Fruit fly (Drosophila melanogaster) whole organism, pupa: Measurements from ENCODE around the gene Prosbeta4R2.

Experiments used
- CG10348 ChIP-seq: fragments of 200-800 bp; sonication (Bioruptor generic); IDR thresholded peaks from 2 replicates; pipeline ENCODE4 v1.3.6; 2022; ENCODE audit warnings: missing biosample characterization, missing genetic modification characterization
- CG12605 ChIP-seq: fragments of 200-800 bp; sonication (Bioruptor generic); IDR thresholded peaks from 2 replicates; pipeline ENCODE4 v1.3.6; 2022; ENCODE audit warnings: missing biosample characterization, missing genetic modification characterization
- CG13204 ChIP-seq: fragments of 200-800 bp; sonication (Bioruptor generic); optimal IDR thresholded peaks from 2 replicates; lab custom pipeline; 2018; ENCODE audit warnings: missing biosample characterization, mild to moderate bottlenecking, missing genetic modification characterization, moderate library complexity
- CG14655 ChIP-seq: fragments of 200-800 bp; sonication (Bioruptor generic); optimal IDR thresholded peaks from 3 replicates; lab custom pipeline; 2017; ENCODE audit warnings: mild to moderate bottlenecking, missing biosample characterization, missing genetic modification reagents, missing genetic modification characterization
- CG15710 ChIP-seq: fragments of 200-800 bp; sonication (Bioruptor generic); optimal IDR thresholded peaks from 2 replicates; lab custom pipeline; 2018; ENCODE audit warnings: missing biosample characterization, mild to moderate bottlenecking, missing genetic modification characterization, moderate library complexity
- CG17806 ChIP-seq: fragments of 200-800 bp; sonication (Bioruptor generic); optimal IDR thresholded peaks from 2 replicates; lab custom pipeline; 2018; ENCODE audit warnings: missing biosample characterization, mild to moderate bottlenecking, missing genetic modification characterization, moderate library complexity
- CG32121 ChIP-seq: fragments of 200-800 bp; sonication (Bioruptor generic); IDR thresholded peaks from 2 replicates; pipeline ENCODE4 v1.3.6; 2022; ENCODE audit warnings: missing biosample characterization, missing genetic modification characterization
- CG34367 ChIP-seq: fragments of 200-800 bp; sonication (Bioruptor generic); optimal IDR thresholded peaks from 2 replicates; lab custom pipeline; 2018; ENCODE audit warnings: missing biosample characterization, mild to moderate bottlenecking, missing genetic modification characterization
- CG4496 ChIP-seq: fragments of 200-800 bp; sonication (Bioruptor generic); IDR thresholded peaks from 3 replicates; pipeline ENCODE4 v1.3.6; 2022; ENCODE audit warnings: missing biosample characterization, missing genetic modification characterization
- CG8159 ChIP-seq: fragments of 200-800 bp; sonication (Bioruptor generic); optimal IDR thresholded peaks from 3 replicates; lab custom pipeline; 2018; ENCODE audit warnings: missing biosample characterization, mild to moderate bottlenecking, missing genetic modification characterization, moderate library complexity
- CG8301 ChIP-seq: fragments of 200-800 bp; sonication (Bioruptor generic); optimal IDR thresholded peaks from 2 replicates; lab custom pipeline; 2018; ENCODE audit warnings: missing biosample characterization, mild to moderate bottlenecking, missing genetic modification characterization
- CG9948 ChIP-seq: fragments of 200-800 bp; sonication (Bioruptor generic); optimal IDR thresholded peaks from 2 replicates; lab custom pipeline; 2018; ENCODE audit warnings: missing biosample characterization, mild to moderate bottlenecking, missing genetic modification characterization, moderate library complexity
- D1 ChIP-seq: fragments of 200-800 bp; sonication (Bioruptor generic); optimal IDR thresholded peaks from 2 replicates; lab custom pipeline; 2018; ENCODE audit warnings: missing biosample characterization, mild to moderate bottlenecking, missing genetic modification characterization, moderate library complexity
- EcR ChIP-seq: fragments of 200-800 bp; sonication (Bioruptor generic); optimal IDR thresholded peaks from 3 replicates; lab custom pipeline; 2019; ENCODE audit warnings: missing biosample characterization, missing genetic modification characterization, mild to moderate bottlenecking, moderate library complexity, missing genetic modification reagents
- Ets98B ChIP-seq: fragments of 200-800 bp; sonication (Bioruptor generic); IDR thresholded peaks from 2 replicates; pipeline ENCODE4 v1.3.6; 2022; ENCODE audit warnings: missing biosample characterization, missing genetic modification characterization
- Pif1A ChIP-seq: fragments of 200-800 bp; sonication (Bioruptor generic); optimal IDR thresholded peaks from 3 replicates; lab custom pipeline; 2016; ENCODE audit warnings: missing biosample characterization, missing genetic modification characterization
- Pif1B ChIP-seq: fragments of 200-800 bp; sonication (Bioruptor generic); optimal IDR thresholded peaks from 3 replicates; lab custom pipeline; 2016; ENCODE audit warnings: missing biosample characterization, missing genetic modification characterization
- Snoo ChIP-seq: fragments of 200-800 bp; sonication (Bioruptor generic); optimal IDR thresholded peaks from 3 replicates; lab custom pipeline; 2017; ENCODE audit warnings: missing biosample characterization, mild to moderate bottlenecking, missing genetic modification characterization, inconsistent platforms
- fd96Ca ChIP-seq: fragments of 200-800 bp; sonication (Bioruptor generic); IDR thresholded peaks from 3 replicates; pipeline ENCODE4 v1.3.6; 2022; ENCODE audit warnings: missing biosample characterization, missing genetic modification characterization
- gl ChIP-seq: fragments of 200-800 bp; sonication (Bioruptor generic); optimal IDR thresholded peaks from 2 replicates; lab custom pipeline; 2018; ENCODE audit warnings: missing biosample characterization, mild to moderate bottlenecking, missing genetic modification characterization
- rn ChIP-seq: fragments of 200-800 bp; sonication (Bioruptor generic); IDR thresholded peaks from 2 replicates; pipeline ENCODE4 v1.3.6; 2022; ENCODE audit warnings: missing biosample characterization, missing genetic modification characterization

Prosbeta4R2 gene

DNA sequence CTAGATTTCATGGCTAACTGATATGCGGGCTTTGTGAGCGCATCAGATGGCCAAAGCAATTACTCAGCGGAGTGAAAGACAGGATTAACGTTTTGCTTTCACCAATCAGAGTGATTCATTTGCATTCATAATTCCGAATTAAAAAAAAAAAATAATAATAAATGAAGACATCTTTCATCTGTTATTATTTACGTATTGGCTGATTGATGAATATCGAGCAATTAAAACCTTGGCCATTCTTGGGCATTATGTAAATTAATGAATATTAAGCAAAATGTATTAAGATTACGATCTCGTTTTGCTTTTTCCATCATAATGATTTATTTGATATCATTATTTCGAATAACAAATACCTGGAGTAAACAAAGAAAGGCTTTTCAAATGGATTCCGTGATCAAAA is 9.6 kb downstream of the Prosbeta4R2 start, which contains the start of gene Trf4:
TSS of gene Trf4 (plus strand) at position 301 of the 400 bp plus-strand sequence.
- no peak for TF ChIP-seq CG8301 (tag; lab: Kevin White, UChicago)
- TF ChIP-seq CG12605 (GFP tag; lab: Robert Waterston, UW), result no peak
- TF ChIP-seq CG14655 (GFP tag; lab: Kevin White, UChicago), result no peak
- no peak for TF ChIP-seq CG32121 (GFP tag; lab: Robert Waterston, UW)
- no peak for TF ChIP-seq CG13204 (GFP tag; lab: Kevin White, UChicago)

DNA sequence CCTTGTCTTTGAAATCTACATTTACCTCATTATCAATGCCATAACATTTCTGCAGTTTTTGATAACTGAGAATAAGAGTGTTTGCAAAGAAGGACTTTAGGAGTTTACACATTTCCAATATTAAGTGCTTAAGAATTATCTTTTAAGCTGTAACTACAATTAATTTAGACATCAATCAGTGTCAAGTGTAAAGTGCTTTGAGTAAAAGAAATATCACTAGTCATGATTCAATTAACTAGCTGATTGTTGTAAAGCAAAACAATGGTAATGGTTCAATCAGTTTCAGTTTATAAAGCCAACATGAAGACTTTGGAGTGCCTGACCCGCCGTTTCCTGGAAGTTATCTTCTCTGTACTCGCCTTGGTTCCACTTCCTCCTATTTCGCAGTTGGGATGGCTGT is 14.3 kb downstream of the Prosbeta4R2 start, which contains the start of gene Gr23a:
TSS of gene Gr23a (plus strand) at position 301 of the 400 bp plus-strand sequence.
- TF ChIP-seq CG14655 (GFP tag; lab: Kevin White, UChicago), result no peak
- no peak for TF ChIP-seq CG9948 (tag; lab: Kevin White, UChicago)
- no peak for TF ChIP-seq gl
- no peak for TF ChIP-seq rn
- no peak for TF ChIP-seq Snoo
- TF ChIP-seq EcR (GFP tag; lab: Kevin White, UChicago), result no peak
- no peak for TF ChIP-seq D1 (tag; lab: Kevin White, UChicago)
- TF ChIP-seq CG8301 (tag; lab: Kevin White, UChicago), result no peak
- TF ChIP-seq CG12605 (GFP tag; lab: Robert Waterston, UW), result no peak
- TF ChIP-seq fd96Ca (GFP tag; lab: Robert Waterston, UW), result no peak
- no peak for TF ChIP-seq CG10348
- TF ChIP-seq Ets98B, result no peak
- no peak for TF ChIP-seq CG34367 (tag; lab: Kevin White, UChicago)
- TF ChIP-seq CG15710 (tag; lab: Kevin White, UChicago), result no peak
- no peak for TF ChIP-seq CG32121 (GFP tag; lab: Robert Waterston, UW)
- TF ChIP-seq CG8159 (tag; lab: Kevin White, UChicago), result no peak

DNA sequence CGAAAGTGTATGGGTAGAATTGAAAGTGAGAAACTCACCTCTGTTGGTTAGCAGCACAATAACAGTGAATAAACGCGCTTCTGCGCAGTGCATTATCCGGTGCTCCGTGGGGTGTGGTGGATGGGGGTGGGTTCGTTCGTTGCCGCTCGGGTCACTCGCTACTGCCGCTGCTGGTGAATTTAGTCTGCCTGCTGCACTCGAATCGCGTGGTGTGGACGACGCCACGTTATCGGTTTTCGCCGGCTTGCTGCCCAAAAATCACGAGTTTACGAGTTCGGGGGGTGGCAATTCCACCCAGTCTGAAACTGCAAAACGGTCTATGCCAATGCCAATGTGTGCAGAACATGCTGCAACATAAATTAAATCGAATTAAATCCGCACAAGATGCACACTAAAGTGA is 22.4 kb downstream of the Prosbeta4R2 start, which contains the start of gene Tmtc1:
TSS of gene Tmtc1 (plus strand) at position 182 of the 400 bp plus-strand sequence.
- TF ChIP-seq CG13204 (GFP tag; lab: Kevin White, UChicago), result no peak
- TF ChIP-seq CG10348, result no peak
- no peak for TF ChIP-seq CG32121 (GFP tag; lab: Robert Waterston, UW)
- no peak for TF ChIP-seq Pif1A (GFP tag; lab: Kevin White, UChicago)
- no peak for TF ChIP-seq D1 (tag; lab: Kevin White, UChicago)
- TF ChIP-seq CG4496 (GFP tag; lab: Robert Waterston, UW), result no peak
- no peak for TF ChIP-seq CG12605 (GFP tag; lab: Robert Waterston, UW)
- TF ChIP-seq Ets98B, result no peak
- no peak for TF ChIP-seq EcR (GFP tag; lab: Kevin White, UChicago)
- TF ChIP-seq CG8301 (tag; lab: Kevin White, UChicago), result no peak
- no peak for TF ChIP-seq CG17806 (tag; lab: Kevin White, UChicago)
- TF ChIP-seq fd96Ca (GFP tag; lab: Robert Waterston, UW), result no peak
- TF ChIP-seq CG8159 (tag; lab: Kevin White, UChicago), result no peak
- no peak for TF ChIP-seq CG9948 (tag; lab: Kevin White, UChicago)
- no peak for TF ChIP-seq Pif1B (GFP tag; lab: Kevin White, UChicago)
- TF ChIP-seq rn, result no peak
- TF ChIP-seq Snoo, result no peak
- TF ChIP-seq gl, result no peak
- no peak for TF ChIP-seq CG15710 (tag; lab: Kevin White, UChicago)
- no peak for TF ChIP-seq CG14655 (GFP tag; lab: Kevin White, UChicago)

DNA sequence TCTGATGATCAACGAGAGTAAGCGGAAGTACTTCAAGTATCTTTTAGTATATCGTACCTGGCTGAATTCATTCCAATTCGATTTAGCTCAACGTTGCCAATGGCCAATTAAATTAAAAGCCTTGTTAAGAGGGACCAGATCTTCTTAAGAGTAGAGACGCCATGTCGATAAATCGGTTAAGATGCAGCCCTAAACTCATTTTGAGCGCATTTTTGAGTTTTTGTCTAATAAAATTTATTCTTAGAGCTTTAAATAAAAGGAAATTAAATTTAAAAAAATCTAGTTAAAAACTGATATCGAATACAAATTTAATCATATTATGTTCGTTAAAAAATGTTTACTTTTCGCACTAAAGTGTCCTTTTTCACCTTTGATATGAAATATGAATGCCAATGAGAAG is 41.1 kb downstream of the Prosbeta4R2 start, which contains the start of gene Trf5:
TSS of gene Trf5 (minus strand) at position 101 of the 400 bp plus-strand sequence.
- TF ChIP-seq CG4496 (GFP tag; lab: Robert Waterston, UW) (no peak), Pif1A (GFP tag; lab: Kevin White, UChicago) (no peak), fd96Ca (GFP tag; lab: Robert Waterston, UW) (no peak), D1 (tag; lab: Kevin White, UChicago) (no peak), CG8159 (tag; lab: Kevin White, UChicago) (no peak), CG13204 (GFP tag; lab: Kevin White, UChicago) (no peak), gl (no peak)
